Worm (Caenorhabditis elegans) whole organism, L3 larva: ENCODE data around the gene trx-2.

ENCODE experiments used
- aly-2 ChIP-seq: fragments of 150-350 bp; optimal IDR thresholded peaks from 2 replicates; lab custom pipeline; 2014; ENCODE audit warnings: missing biosample characterization, missing genetic modification characterization
- egl-5 ChIP-seq: fragments of 150-350 bp; optimal IDR thresholded peaks from 2 replicates; lab custom pipeline; 2017; ENCODE audit warnings: missing biosample characterization, missing genetic modification reagents, missing genetic modification characterization, inconsistent platforms
- elt-2 ChIP-seq: sonication (generic microtip); optimal IDR thresholded peaks from 2 replicates; lab custom pipeline; 2016; ENCODE audit warnings: missing genetic modification reagents, mild to moderate bottlenecking, missing genetic modification characterization, missing compliant biosample characterization
- mdl-1 ChIP-seq: fragments of 150-350 bp; optimal IDR thresholded peaks from 2 replicates; lab custom pipeline; 2014; ENCODE audit warnings: missing biosample characterization, missing genetic modification characterization
- nhr-237 ChIP-seq: fragments of 150-350 bp; optimal IDR thresholded peaks from 2 replicates; lab custom pipeline; 2014; ENCODE audit warnings: missing biosample characterization, missing genetic modification characterization
- pqm-1 ChIP-seq: fragments of 150-350 bp; optimal IDR thresholded peaks from 2 replicates; lab custom pipeline; 2017; ENCODE audit warnings: missing biosample characterization, missing genetic modification characterization, inconsistent platforms
- ztf-11 ChIP-seq: fragments of 150-350 bp; optimal IDR thresholded peaks from 2 replicates; lab custom pipeline; 2014; ENCODE audit warnings: missing biosample characterization, missing genetic modification characterization

DNA sequence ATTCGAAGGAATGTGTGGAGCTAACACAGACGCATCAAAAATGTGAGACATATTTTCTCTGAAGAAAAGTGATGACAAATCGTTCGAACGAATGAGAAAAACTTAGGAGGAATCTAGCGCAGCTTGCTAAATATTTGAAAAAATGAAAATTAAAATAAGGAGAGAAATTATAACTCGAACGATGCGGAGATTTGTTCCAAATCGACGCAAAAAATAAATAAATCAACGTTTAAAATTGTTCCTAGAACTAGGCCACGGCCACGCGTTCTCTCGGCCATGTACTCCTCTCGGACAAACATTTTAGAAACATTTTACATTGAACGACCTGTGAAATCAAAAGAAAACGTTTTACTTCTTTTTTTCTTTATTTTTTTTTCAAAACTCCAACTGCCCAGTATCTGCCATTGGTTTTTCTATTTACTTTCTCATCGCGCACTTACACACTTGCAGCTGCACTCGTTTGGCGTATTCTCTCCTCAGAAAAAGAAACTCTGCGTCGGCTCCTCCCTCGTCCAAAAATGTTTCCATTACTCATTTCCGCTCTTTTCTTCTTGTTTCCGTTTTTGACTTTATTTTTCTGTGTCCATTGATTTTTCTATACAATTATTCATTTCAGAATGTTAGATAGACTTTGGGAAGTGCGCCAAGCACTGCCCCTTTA lies 5.8 kb downstream of the trx-2 start, which contains the start of the genes gna-1 and B0024.13:
- TF ChIP-seq egl-5 (tag; lab: Kevin White, UChicago) (no peak), aly-2 (tag; lab: Kevin White, UChicago) (no peak), elt-2 (tag; lab: Kevin White, UChicago) (peak; percentile 1), nhr-237 (tag; lab: Kevin White, UChicago) (no peak), mdl-1 (tag; lab: Kevin White, UChicago) (no peak), ztf-11 (tag; lab: Kevin White, UChicago) (no peak), pqm-1 (tag; lab: Kevin White, UChicago) (no peak)
